Worm (Caenorhabditis elegans) whole organism, mixed stage, embryonic: ENCODE measurements around the gene ttr-36.

Experiments
- blmp-1 ChIP-seq: fragments of 150-350 bp; optimal IDR thresholded peaks from 2 replicates; lab custom pipeline; 2014; ENCODE audit warnings: missing biosample characterization, missing genetic modification characterization
- drap-1 ChIP-seq: fragments of 200-800 bp; sonication (Bioruptor generic); optimal IDR thresholded peaks from 3 replicates; lab custom pipeline; 2018; ENCODE audit warnings: mild to moderate bottlenecking, missing genetic modification characterization, missing compliant biosample characterization
- elt-3 ChIP-seq: fragments of 150-350 bp; optimal IDR thresholded peaks from 2 replicates; lab custom pipeline; 2014; ENCODE audit warnings: missing biosample characterization, missing genetic modification characterization
- mab-5 ChIP-seq: fragments of 150-350 bp; optimal IDR thresholded peaks from 2 replicates; lab custom pipeline; 2014; ENCODE audit warnings: missing biosample characterization, missing genetic modification characterization
- mep-1 ChIP-seq: fragments of 150-350 bp; optimal IDR thresholded peaks from 2 replicates; lab custom pipeline; 2017; ENCODE audit warnings: missing biosample characterization, missing genetic modification reagents, missing genetic modification characterization, inconsistent platforms
- mls-2 ChIP-seq: sonication (generic microtip); optimal IDR thresholded peaks from 2 replicates; lab custom pipeline; 2016; ENCODE audit warnings: mild to moderate bottlenecking, missing genetic modification characterization, moderate library complexity, missing compliant biosample characterization
- nhr-12 ChIP-seq: fragments of 150-350 bp; optimal IDR thresholded peaks from 2 replicates; lab custom pipeline; 2014; ENCODE audit warnings: missing biosample characterization, missing genetic modification characterization
- nhr-237 ChIP-seq: fragments of 150-350 bp; optimal IDR thresholded peaks from 2 replicates; lab custom pipeline; 2014; ENCODE audit warnings: missing biosample characterization, missing genetic modification characterization
- snpc-4 ChIP-seq: fragments of 150-350 bp; optimal IDR thresholded peaks from 2 replicates; lab custom pipeline; 2014; ENCODE audit warnings: missing biosample characterization, missing genetic modification characterization
- unc-120 ChIP-seq: sonication (generic microtip); optimal IDR thresholded peaks from 2 replicates; lab custom pipeline; 2017; ENCODE audit warnings: missing genetic modification characterization, missing compliant biosample characterization; ENCODE audit not compliant: poor library complexity, severe bottlenecking
- unc-39 ChIP-seq: fragments of 150-350 bp; optimal IDR thresholded peaks from 2 replicates; lab custom pipeline; 2014; ENCODE audit warnings: missing biosample characterization, missing genetic modification characterization
- ztf-11 ChIP-seq: fragments of 150-350 bp; optimal IDR thresholded peaks from 2 replicates; lab custom pipeline; 2014; ENCODE audit warnings: missing biosample characterization, missing genetic modification characterization

ce11 chrX:6538068-6538467 is 27.3 kb downstream of the ttr-36 start:
- no peak for TF ChIP-seq mep-1 (tag; lab: Kevin White, UChicago)
- no peak for TF ChIP-seq blmp-1 (tag; lab: Kevin White, UChicago)
- TF ChIP-seq unc-120 (tag; lab: Kevin White, UChicago), result no peak
- no peak for TF ChIP-seq unc-39
- TF ChIP-seq mls-2 (tag; lab: Kevin White, UChicago), result no peak
- TF ChIP-seq mab-5 (tag; lab: Kevin White, UChicago), result no peak
- no peak for TF ChIP-seq ztf-11 (tag; lab: Kevin White, UChicago)
- no peak for TF ChIP-seq nhr-12 (tag; lab: Kevin White, UChicago)
- no peak for TF ChIP-seq nhr-237 (tag; lab: Kevin White, UChicago)
- no peak for TF ChIP-seq snpc-4 (tag; lab: Kevin White, UChicago)
- TF ChIP-seq elt-3 (tag; lab: Kevin White, UChicago), result no peak
- TF ChIP-seq drap-1 (GFP tag; lab: Kevin White, UChicago), result no peak
